Worm (Caenorhabditis elegans): Measurements from ENCODE around the gene slc-25A26.

ce11 chrIV:8954126-8954525 lies 23.9 kb downstream of the slc-25A26 start:
- no peak for TF ChIP-seq daf-12 (tag; optimal IDR thresholded peaks at IDR 0.05)
- TF ChIP-seq unc-62 (GFP tag; optimal IDR thresholded peaks at IDR 0.05 in 1 of 2) = no peak
- no peak for TF ChIP-seq unc-62 (tag; optimal IDR thresholded peaks at IDR 0.05)
- TF ChIP-seq nhr-76 (tag; optimal IDR thresholded peaks at IDR 0.05) = no peak
- TF ChIP-seq lin-39 (tag; optimal IDR thresholded peaks at IDR 0.05) = no peak
- TF ChIP-seq aly-2 (tag; optimal IDR thresholded peaks at IDR 0.05) = no peak
- TF ChIP-seq ama-1 (optimal IDR thresholded peaks at IDR 0.05) = no peak
- no peak for TF ChIP-seq mdt-29 (GFP tag; IDR thresholded peaks at IDR 0.05)
- no peak for TF ChIP-seq F26F4.8 (GFP tag; conservative IDR thresholded peaks at IDR 0.05)
